Fruit fly (Drosophila melanogaster): ENCODE results near the gene Fur2.
A peak's percentile ranks its signal among the peaks of the same experiment; 100 is the strongest.

Gene Fur2

dm6 chrX:16372492-16373350 lies at the start of gene Fur2:
TSS of gene Fur2 (plus strand) at chrX:16373086.
- TF ChIP-seq CG12605 (GFP tag; IDR thresholded peaks at IDR 0.05) (peak; percentile 73), gl (tag; optimal IDR thresholded peaks at IDR 0.05) (peak; percentile 54), CG13204 (GFP tag; optimal IDR thresholded peaks at IDR 0.05) (no peak)

DNA sequence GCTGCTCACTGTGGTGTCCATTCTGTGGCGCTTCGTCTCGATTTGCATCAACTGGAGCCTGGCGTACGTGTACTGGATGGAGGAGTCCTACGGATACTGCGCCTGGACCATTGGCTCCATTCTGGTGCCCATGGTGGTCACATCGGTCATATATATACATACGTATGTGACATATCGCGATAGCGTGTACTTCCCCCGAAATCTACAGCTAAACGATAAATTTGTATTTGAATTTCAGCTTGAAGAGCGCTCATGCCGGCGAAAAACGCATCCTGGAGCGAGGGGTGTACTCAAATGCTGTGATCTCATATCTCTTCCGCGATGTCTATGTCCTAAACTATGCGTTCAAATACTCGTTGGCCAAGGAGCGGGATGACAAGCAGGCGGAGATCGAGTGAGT lies 49.4 kb upstream of the Fur2 start:
- no peak for TF ChIP-seq CG32121 (GFP tag; IDR thresholded peaks at IDR 0.05)
- no peak for TF ChIP-seq gl (tag; optimal IDR thresholded peaks at IDR 0.05)
- no peak for TF ChIP-seq CG4496 (GFP tag; IDR thresholded peaks at IDR 0.05)
- no peak for TF ChIP-seq fd96Ca (GFP tag; IDR thresholded peaks at IDR 0.05)
- TF ChIP-seq EcR (GFP tag; optimal IDR thresholded peaks at IDR 0.05) = no peak
- no peak for TF ChIP-seq CG10348 (GFP tag; IDR thresholded peaks at IDR 0.05)
- TF ChIP-seq CG12605 (GFP tag; IDR thresholded peaks at IDR 0.05) = no peak
- TF ChIP-seq CG9948 (tag; optimal IDR thresholded peaks at IDR 0.05) = no peak
- TF ChIP-seq D1 (tag; optimal IDR thresholded peaks at IDR 0.05) = no peak
- no peak for TF ChIP-seq CG15710 (tag; optimal IDR thresholded peaks at IDR 0.05)

DNA sequence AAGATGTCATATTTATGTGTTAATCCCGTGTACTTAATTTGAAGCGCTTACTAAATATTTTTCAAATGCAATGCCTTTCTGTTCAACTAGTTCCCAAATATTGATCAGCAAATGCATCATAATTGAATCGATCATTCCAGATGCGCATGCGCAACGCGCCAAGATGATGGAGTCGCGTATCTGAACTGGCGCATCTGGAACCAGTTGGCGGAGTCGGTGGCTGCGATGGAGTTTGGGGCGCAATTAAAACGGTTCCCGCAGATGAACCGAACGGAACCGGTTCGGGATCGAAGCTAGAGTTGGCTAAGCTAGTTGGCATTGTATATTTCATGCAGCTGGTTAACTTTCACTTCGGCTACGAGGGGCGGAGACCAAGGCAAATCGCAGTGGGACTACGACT lies 47.4 kb upstream of the Fur2 start, which contains the start of gene CalpC:
Gene CalpC, plus strand, starts transcription at position 292 of the 400 bp plus-strand sequence.
- TF ChIP-seq CG8301 (tag; optimal IDR thresholded peaks at IDR 0.05) (no peak), Ets98B (GFP tag; IDR thresholded peaks at IDR 0.05) (no peak), CG34367 (tag; optimal IDR thresholded peaks at IDR 0.05) (no peak), CG8159 (tag; optimal IDR thresholded peaks at IDR 0.05) (no peak), CG12605 (GFP tag; IDR thresholded peaks at IDR 0.05) (no peak), CG32121 (GFP tag; IDR thresholded peaks at IDR 0.05) (no peak), Snoo (tag; optimal IDR thresholded peaks at IDR 0.05) (no peak), fd96Ca (GFP tag; IDR thresholded peaks at IDR 0.05) (no peak), CG10348 (GFP tag; IDR thresholded peaks at IDR 0.05) (no peak)

- TF ChIP-seq CG17806 (tag; optimal IDR thresholded peaks at IDR 0.05) = no peak
- no peak for TF ChIP-seq CG15710 (tag; optimal IDR thresholded peaks at IDR 0.05)
- no peak for TF ChIP-seq Ets98B (GFP tag; IDR thresholded peaks at IDR 0.05)
- no peak for TF ChIP-seq Pif1A (GFP tag; optimal IDR thresholded peaks at IDR 0.05)
- no peak for TF ChIP-seq CG9948 (tag; optimal IDR thresholded peaks at IDR 0.05)
- TF ChIP-seq CG8301 (tag; optimal IDR thresholded peaks at IDR 0.05) = no peak
- no peak for TF ChIP-seq rn (GFP tag; IDR thresholded peaks at IDR 0.05)
- TF ChIP-seq Snoo (tag; optimal IDR thresholded peaks at IDR 0.05) = no peak
- no peak for TF ChIP-seq gl (tag; optimal IDR thresholded peaks at IDR 0.05)
- no peak for TF ChIP-seq CG34367 (tag; optimal IDR thresholded peaks at IDR 0.05)
- no peak for TF ChIP-seq CG32121 (GFP tag; IDR thresholded peaks at IDR 0.05)
- no peak for TF ChIP-seq CG13204 (GFP tag; optimal IDR thresholded peaks at IDR 0.05)
These were observed 42.2 kb upstream of the Fur2 start, which contains the start of gene CG9919 for dm6 chrX:16330659-16331058. TSS of gene CG9919 (minus strand) at chrX:16330759.

DNA sequence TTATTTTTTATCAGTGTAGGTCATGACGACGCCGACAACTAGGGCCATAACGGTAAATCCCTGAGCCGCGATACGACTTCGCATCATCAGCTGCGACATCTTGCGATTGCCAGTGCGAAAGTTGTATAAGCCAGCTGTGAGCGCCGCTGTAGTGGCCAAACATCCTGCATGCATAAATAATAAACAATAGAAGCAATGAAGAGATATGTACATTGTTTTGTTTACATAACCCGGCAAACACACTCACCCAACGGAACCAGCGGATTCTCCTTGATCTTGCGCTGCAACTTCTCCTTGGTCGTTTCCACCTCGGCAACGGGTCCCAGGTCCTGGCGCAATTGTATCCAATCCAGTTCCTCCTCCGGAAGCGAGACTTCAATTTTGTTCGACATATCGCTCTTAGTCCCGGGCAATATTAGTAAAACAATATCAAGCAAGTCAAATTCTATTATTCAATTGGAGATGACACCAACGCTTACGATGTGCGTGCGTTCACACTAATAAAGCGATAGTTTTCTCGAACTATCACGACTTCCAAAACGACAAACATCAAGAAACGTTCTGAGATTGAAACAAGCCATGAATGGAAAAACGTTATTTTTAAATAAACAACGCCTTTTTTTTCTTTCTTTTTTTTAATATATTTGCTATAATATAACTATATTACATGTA lies 41.2 kb upstream of the Fur2 start:
- TF ChIP-seq CG8301 (tag; optimal IDR thresholded peaks at IDR 0.05) (no peak), rn (GFP tag; IDR thresholded peaks at IDR 0.05) (no peak), CG13204 (GFP tag; optimal IDR thresholded peaks at IDR 0.05) (no peak), CG10348 (GFP tag; IDR thresholded peaks at IDR 0.05) (no peak), CG8159 (tag; optimal IDR thresholded peaks at IDR 0.05) (no peak), CG12605 (GFP tag; IDR thresholded peaks at IDR 0.05) (no peak), Snoo (tag; optimal IDR thresholded peaks at IDR 0.05) (no peak), Pif1B (GFP tag; optimal IDR thresholded peaks at IDR 0.05) (no peak), Ets98B (GFP tag; IDR thresholded peaks at IDR 0.05) (no peak), CG9948 (tag; optimal IDR thresholded peaks at IDR 0.05) (no peak), CG32121 (GFP tag; IDR thresholded peaks at IDR 0.05) (no peak)

DNA sequence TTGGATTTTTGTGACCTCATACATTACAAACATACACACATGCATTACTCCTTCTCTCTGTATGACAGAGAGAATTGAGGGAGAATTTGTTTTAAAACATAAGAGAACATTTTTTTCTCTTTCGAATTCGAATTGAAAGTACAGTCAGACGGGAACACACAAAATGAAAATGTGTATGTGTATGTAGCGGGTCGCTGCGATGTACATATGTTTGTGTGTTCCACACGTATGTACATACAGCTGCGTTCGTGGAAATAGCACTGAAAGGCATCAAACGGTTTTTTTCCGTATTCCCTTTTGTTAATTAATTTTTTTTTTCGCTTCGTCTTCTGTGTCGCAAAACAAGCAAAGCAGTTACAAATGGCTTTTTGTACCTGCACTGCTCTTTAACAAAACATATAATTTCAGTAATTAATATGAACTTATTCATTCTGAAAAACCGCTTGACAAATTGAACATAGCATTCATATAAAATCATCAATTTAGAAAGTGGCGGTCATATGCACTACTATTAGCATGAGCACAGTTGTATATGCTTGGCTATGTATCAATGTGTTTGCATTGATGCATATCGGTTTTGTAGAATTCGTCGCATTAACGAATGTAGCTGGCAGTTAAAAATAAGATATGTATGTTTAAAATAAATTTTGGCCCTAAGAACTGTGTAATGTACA lies 40.1 kb upstream of the Fur2 start:
- peak; percentile 97 for TF ChIP-seq Pif1A (GFP tag; optimal IDR thresholded peaks at IDR 0.05)
- TF ChIP-seq CG4496 (GFP tag; IDR thresholded peaks at IDR 0.05) = peak; percentile 94
- peak; percentile 98 for TF ChIP-seq CG8301 (tag; optimal IDR thresholded peaks at IDR 0.05)
- peak; percentile 96 for TF ChIP-seq CG32121 (GFP tag; IDR thresholded peaks at IDR 0.05)
- TF ChIP-seq CG8159 (tag; optimal IDR thresholded peaks at IDR 0.05) = peak; percentile 98
- peak; percentile 95 for TF ChIP-seq CG17806 (tag; optimal IDR thresholded peaks at IDR 0.05)
- TF ChIP-seq CG34367 (tag; optimal IDR thresholded peaks at IDR 0.05) = peak; percentile 97
- TF ChIP-seq CG12605 (GFP tag; IDR thresholded peaks at IDR 0.05) = peak; percentile 90
- TF ChIP-seq Pif1B (GFP tag; optimal IDR thresholded peaks at IDR 0.05) = peak; percentile 95
- TF ChIP-seq CG15710 (tag; optimal IDR thresholded peaks at IDR 0.05) = peak; percentile 97
- TF ChIP-seq D1 (tag; optimal IDR thresholded peaks at IDR 0.05) = peak; percentile 95
- peak; percentile 86 for TF ChIP-seq rn (GFP tag; IDR thresholded peaks at IDR 0.05)
- peak; percentile 89 for TF ChIP-seq Ets98B (GFP tag; IDR thresholded peaks at IDR 0.05)
- peak; percentile 99 for TF ChIP-seq CG14655 (GFP tag; optimal IDR thresholded peaks at IDR 0.05)
- TF ChIP-seq fd96Ca (GFP tag; IDR thresholded peaks at IDR 0.05) = peak; percentile 96
- peak; percentile 79 for TF ChIP-seq CG10348 (GFP tag; IDR thresholded peaks at IDR 0.05)
- TF ChIP-seq Snoo (tag; optimal IDR thresholded peaks at IDR 0.05) = peak; percentile 96
- peak; percentile 94 for TF ChIP-seq gl (tag; optimal IDR thresholded peaks at IDR 0.05)
- TF ChIP-seq CG9948 (tag; optimal IDR thresholded peaks at IDR 0.05) = peak; percentile 97
- TF ChIP-seq CG13204 (GFP tag; optimal IDR thresholded peaks at IDR 0.05) = peak; percentile 93
- peak; percentile 6 for TF ChIP-seq EcR (GFP tag; optimal IDR thresholded peaks at IDR 0.05)

All from whole organism, pupa.